Worm (Caenorhabditis elegans) whole organism, young adult: ENCODE results near the gene oac-50.

Experiments used
- F23B12.7 ChIP-seq: sonication (generic microtip); optimal IDR thresholded peaks from 2 replicates; lab custom pipeline; 2017; ENCODE audit warnings: missing genetic modification characterization, mild to moderate bottlenecking, missing compliant biosample characterization, antibody characterized with exemption, moderate library complexity; ENCODE audit not compliant: insufficient read depth
- F39B2.1 ChIP-seq: fragments of 200-800 bp; sonication (Bioruptor generic); IDR thresholded peaks from 2 replicates; pipeline ENCODE4 v1.3.6; 2022; ENCODE audit warnings: missing genetic modification reagents, missing genetic modification characterization, missing compliant biosample characterization
- Y53F4B.3 ChIP-seq: fragments of 200-800 bp; sonication (Bioruptor generic); IDR thresholded peaks from 2 replicates; pipeline ENCODE4 v1.3.6; 2022; ENCODE audit warnings: missing genetic modification reagents, missing genetic modification characterization, missing compliant biosample characterization
- Y56A3A.18 ChIP-seq: fragments of 200-800 bp; sonication (Bioruptor generic); IDR thresholded peaks from 2 replicates; pipeline ENCODE4 v1.3.6; 2022; ENCODE audit warnings: missing genetic modification reagents, missing genetic modification characterization, missing compliant biosample characterization
- atf-7 ChIP-seq: sonication (generic microtip); optimal IDR thresholded peaks from 2 replicates; lab custom pipeline; 2017; ENCODE audit warnings: mild to moderate bottlenecking, missing genetic modification characterization, missing compliant biosample characterization
- athp-1 ChIP-seq: sonication (generic microtip); optimal IDR thresholded peaks from 2 replicates; lab custom pipeline; 2017; ENCODE audit warnings: mild to moderate bottlenecking, missing genetic modification characterization, missing compliant biosample characterization
- attf-6 ChIP-seq: fragments of 200-800 bp; sonication (Bioruptor generic); IDR thresholded peaks from 2 replicates; pipeline ENCODE4 v1.3.6; 2022; ENCODE audit warnings: missing genetic modification reagents, missing genetic modification characterization, missing compliant biosample characterization
- ccch-3 ChIP-seq: fragments of 200-800 bp; sonication (Bioruptor generic); optimal IDR thresholded peaks from 2 replicates; lab custom pipeline; 2018; ENCODE audit warnings: mild to moderate bottlenecking, missing genetic modification characterization, missing compliant biosample characterization
- cebp-2 ChIP-seq: fragments of 200-800 bp; sonication (Bioruptor generic); IDR thresholded peaks from 2 replicates; pipeline ENCODE4 v1.3.6; 2022; ENCODE audit warnings: missing genetic modification characterization, missing compliant biosample characterization
- ceh-100 ChIP-seq: fragments of 200-800 bp; sonication (Bioruptor generic); IDR thresholded peaks from 2 replicates; pipeline ENCODE4 v1.3.6; 2022; ENCODE audit warnings: missing genetic modification reagents, missing genetic modification characterization, missing compliant biosample characterization
- ceh-40 ChIP-seq: fragments of 200-800 bp; sonication (Bioruptor generic); IDR thresholded peaks from 2 replicates; pipeline ENCODE4 v1.3.6; 2022; ENCODE audit warnings: missing genetic modification characterization, missing compliant biosample characterization
- ceh-58 ChIP-seq: fragments of 200-800 bp; sonication (Bioruptor generic); IDR thresholded peaks from 2 replicates; pipeline ENCODE4 v1.3.6; 2022; ENCODE audit warnings: missing genetic modification characterization, missing compliant biosample characterization
- dox-1 ChIP-seq: fragments of 200-800 bp; sonication (Bioruptor generic); IDR thresholded peaks from 2 replicates; pipeline ENCODE4 v1.3.6; 2022; ENCODE audit warnings: missing genetic modification reagents, missing genetic modification characterization, missing compliant biosample characterization
- egl-44 ChIP-seq: fragments of 200-800 bp; sonication (Bioruptor generic); IDR thresholded peaks from 2 replicates; pipeline ENCODE4 v1.3.6; 2022; ENCODE audit warnings: missing genetic modification reagents, missing genetic modification characterization, missing compliant biosample characterization
- ekl-4 ChIP-seq: fragments of 200-800 bp; sonication (Bioruptor generic); IDR thresholded peaks from 2 replicates; pipeline ENCODE4 v1.3.6; 2022; ENCODE audit warnings: missing genetic modification reagents, missing genetic modification characterization, missing compliant biosample characterization
- him-1 ChIP-seq: sonication (generic microtip); optimal IDR thresholded peaks from 2 replicates; lab custom pipeline; 2016; ENCODE audit warnings: missing genotype, missing genetic modification reagents, missing genetic modification characterization, missing compliant biosample characterization
- hmg-1.2 ChIP-seq: fragments of 200-800 bp; sonication (Bioruptor generic); IDR thresholded peaks from 2 replicates; pipeline ENCODE4 v1.3.6; 2022; ENCODE audit warnings: missing genetic modification reagents, missing genetic modification characterization, missing compliant biosample characterization
- let-607 ChIP-seq, 2 experiments: fragments of 200-800 bp in 1 of 2; sonication (Bioruptor generic) in 1 of 2; sonication (generic microtip) in 1 of 2; optimal IDR thresholded peaks; 2 replicates each; lab custom pipeline; 2016 to 2018; ENCODE audit warnings: mild to moderate bottlenecking in 2 of 2, missing compliant biosample characterization in 2 of 2, missing genetic modification characterization in 2 of 2, moderate library complexity in 2 of 2, missing genotype in 1 of 2
- madf-3 ChIP-seq: fragments of 200-800 bp; sonication (Bioruptor generic); IDR thresholded peaks from 2 replicates; pipeline ENCODE4 v1.3.6; 2022; ENCODE audit warnings: missing genetic modification reagents, missing genetic modification characterization, missing compliant biosample characterization
- madf-6 ChIP-seq: fragments of 200-800 bp; sonication (Bioruptor generic); IDR thresholded peaks from 2 replicates; pipeline ENCODE4 v1.3.6; 2022; ENCODE audit warnings: missing genetic modification reagents, missing genetic modification characterization, missing compliant biosample characterization
- madf-8 ChIP-seq: fragments of 200-800 bp; sonication (Bioruptor generic); conservative IDR thresholded peaks from 2 replicates; pipeline ENCODE4 v1.3.6; 2022; ENCODE audit warnings: missing genetic modification reagents, missing genetic modification characterization, missing compliant biosample characterization
- mcd-1 ChIP-seq: fragments of 200-800 bp; sonication (Bioruptor generic); IDR thresholded peaks from 2 replicates; pipeline ENCODE4 v1.3.6; 2022; ENCODE audit warnings: missing genetic modification reagents, missing genetic modification characterization, missing compliant biosample characterization
- nfya-2 ChIP-seq: fragments of 200-800 bp; sonication (Bioruptor generic); IDR thresholded peaks from 2 replicates; pipeline ENCODE4 v1.3.6; 2022; ENCODE audit warnings: missing genetic modification reagents, missing genetic modification characterization, missing compliant biosample characterization
- nfyb-1 ChIP-seq: fragments of 200-800 bp; sonication (Bioruptor generic); IDR thresholded peaks from 2 replicates; pipeline ENCODE4 v1.3.6; 2022; ENCODE audit warnings: missing genetic modification reagents, missing genetic modification characterization, missing compliant biosample characterization
- nhr-179 ChIP-seq: sonication (generic microtip); optimal IDR thresholded peaks from 2 replicates; lab custom pipeline; 2016; ENCODE audit warnings: mild to moderate bottlenecking, missing genetic modification characterization, missing compliant biosample characterization
- pbrm-1 ChIP-seq: fragments of 200-800 bp; sonication (Bioruptor generic); IDR thresholded peaks from 2 replicates; pipeline ENCODE4 v1.3.6; 2022; ENCODE audit warnings: missing genetic modification reagents, missing genetic modification characterization, missing compliant biosample characterization
- pha-4 ChIP-seq: fragments of 150-350 bp; sonication (generic microtip); optimal IDR thresholded peaks from 2 replicates; lab custom pipeline; 2014; ENCODE audit warnings: missing biosample characterization, missing genetic modification reagents, missing genetic modification characterization
- rcor-1 ChIP-seq: fragments of 200-800 bp; sonication (Bioruptor generic); IDR thresholded peaks from 2 replicates; pipeline ENCODE4 v1.3.6; 2022; ENCODE audit warnings: missing genetic modification reagents, missing genetic modification characterization, missing compliant biosample characterization
- rpc-1 ChIP-seq, 2 experiments: fragments of 150-350 bp in 1 of 2; sonication (generic microtip) in 1 of 2; optimal IDR thresholded peaks; 2 replicates each; lab custom pipeline; 2014 to 2018; ENCODE audit warnings: missing biosample characterization in 1 of 2, missing genetic modification characterization in 1 of 2, missing genetic modification reagents in 1 of 2, missing genotype in 1 of 2
- sea-2 ChIP-seq: fragments of 200-800 bp; sonication (Bioruptor generic); IDR thresholded peaks from 2 replicates; pipeline ENCODE4 v1.3.6; 2022; ENCODE audit warnings: missing genetic modification characterization, missing compliant biosample characterization
- snpc-1.1 ChIP-seq: sonication (generic microtip); optimal IDR thresholded peaks from 2 replicates; lab custom pipeline; 2017; ENCODE audit warnings: missing genetic modification characterization, mild to moderate bottlenecking, missing compliant biosample characterization, antibody characterized with exemption, moderate library complexity, missing genotype, missing genetic modification reagents; ENCODE audit not compliant: insufficient read depth
- snpc-4 ChIP-seq, 5 experiments: fragments of 150-350 bp in 1 of 5; sonication (generic microtip) in 4 of 5; optimal IDR thresholded peaks; 2 replicates each; lab custom pipeline; 2014 to 2018; ENCODE audit warnings: missing genetic modification characterization in 5 of 5, missing biosample characterization in 3 of 5, antibody characterized with exemption in 2 of 5, mild to moderate bottlenecking in 2 of 5, missing compliant biosample characterization in 2 of 5, missing genotype in 2 of 5, moderate library complexity in 2 of 5, missing genetic modification reagents in 1 of 5
- ztf-18 ChIP-seq: sonication (generic microtip); optimal IDR thresholded peaks from 2 replicates; lab custom pipeline; 2016; ENCODE audit warnings: missing genotype, mild to moderate bottlenecking, missing genetic modification characterization, missing compliant biosample characterization

oac-50 gene

ce11 chrV:9088758-9089157 lies 15.4 kb upstream of the oac-50 start (continued):
- TF ChIP-seq hmg-1.2 (GFP tag; lab: Robert Waterston, UW): peak; percentile 34; the same call in 1 of the 2 replicates
- TF ChIP-seq rcor-1 (GFP tag; lab: Robert Waterston, UW): no peak
- no peak for TF ChIP-seq snpc-4 (GFP tag; optimal IDR thresholded peaks at IDR 0.05; lab: Kevin White, UChicago)
- no peak for TF ChIP-seq snpc-4 (tag; optimal IDR thresholded peaks at IDR 0.05; lab: Kevin White, UChicago)
- TF ChIP-seq pbrm-1 (GFP tag; lab: Robert Waterston, UW): 0 out of 2 replicates have a peak, but pooled peaks have one; percentile 52
- no peak for TF ChIP-seq sea-2 (GFP tag; lab: Robert Waterston, UW)

- TF ChIP-seq egl-44 (GFP tag; lab: Robert Waterston, UW): peak; percentile 70; the same call in 1 of the 2 replicates
- peak; percentile 52; the same call in 1 of the 2 replicates for TF ChIP-seq madf-6 (GFP tag; lab: Robert Waterston, UW)
- 0 out of 2 replicates have a peak, but pooled peaks have one; percentile 29 for TF ChIP-seq Y56A3A.18 (GFP tag; lab: Robert Waterston, UW)
- TF ChIP-seq mcd-1 (GFP tag; lab: Robert Waterston, UW): peak; percentile 22; the same call in 1 of the 2 replicates
- TF ChIP-seq dox-1 (GFP tag; lab: Robert Waterston, UW): peak; percentile 89
- peak; percentile 76 for TF ChIP-seq ekl-4 (GFP tag; lab: Robert Waterston, UW)
- TF ChIP-seq hmg-1.2 (GFP tag; lab: Robert Waterston, UW): peak; percentile 21; the same call in 1 of the 2 replicates
- TF ChIP-seq ceh-40 (GFP tag; lab: Robert Waterston, UW): peak; percentile 24; the same call in 1 of the 2 replicates
- peak; percentile 89 for TF ChIP-seq attf-6 (GFP tag; lab: Robert Waterston, UW)
- TF ChIP-seq ceh-100 (GFP tag; lab: Robert Waterston, UW): 0 out of 2 replicates have a peak, but pooled peaks have one; percentile 21
- 0 out of 2 replicates have a peak, but pooled peaks have one; percentile 21 for TF ChIP-seq madf-3 (GFP tag; lab: Robert Waterston, UW)
- peak; percentile 5 for TF ChIP-seq snpc-1.1 (tag; lab: Kevin White, UChicago)
- peak; percentile 54; the same call in 1 of the 2 replicates for TF ChIP-seq nfyb-1
- 0 out of 2 replicates have a peak, but pooled peaks have one; percentile 15 for TF ChIP-seq pbrm-1 (GFP tag; lab: Robert Waterston, UW)
Observed at ce11 chrV:9086650-9087049, 13.3 kb upstream of the oac-50 start.

ce11 chrV:9085845-9086244 lies 12.5 kb upstream of the oac-50 start:
- no peak for TF ChIP-seq athp-1 (tag; lab: Kevin White, UChicago)
- no peak for TF ChIP-seq cebp-2
- TF ChIP-seq Y53F4B.3 (GFP tag; lab: Robert Waterston, UW): no peak
- no peak for TF ChIP-seq ceh-58 (GFP tag; lab: Robert Waterston, UW)
- no peak for TF ChIP-seq F39B2.1 (GFP tag; lab: Robert Waterston, UW)
- TF ChIP-seq F23B12.7 (tag; lab: Kevin White, UChicago): no peak
- TF ChIP-seq ekl-4 (GFP tag; lab: Robert Waterston, UW): no peak
- no peak for TF ChIP-seq ztf-18 (tag; lab: Kevin White, UChicago)
- no peak for TF ChIP-seq let-607 (tag; optimal IDR thresholded peaks at IDR 0.05; lab: Kevin White, UChicago)
- no peak for TF ChIP-seq nfya-2 (GFP tag; lab: Robert Waterston, UW)
- TF ChIP-seq nfyb-1: no peak
- no peak for TF ChIP-seq ccch-3 (GFP tag; lab: Kevin White, UChicago)
- TF ChIP-seq nhr-179: no peak
- no peak for TF ChIP-seq madf-8 (GFP tag; lab: Robert Waterston, UW)
- no peak for TF ChIP-seq him-1 (tag; lab: Kevin White, UChicago)
- no peak for TF ChIP-seq pha-4 (tag; lab: Kevin White, UChicago)
- no peak for TF ChIP-seq atf-7
- no peak for TF ChIP-seq ceh-100 (GFP tag; lab: Robert Waterston, UW)
- no peak for TF ChIP-seq rpc-1 (optimal IDR thresholded peaks at IDR 0.05; lab: Kevin White, UChicago)
- TF ChIP-seq rpc-1 (tag; optimal IDR thresholded peaks at IDR 0.05; lab: Kevin White, UChicago): no peak
